Worm (Caenorhabditis elegans) whole organism, dauer: ENCODE measurements around the gene taf-11.1.

Experiments
- unc-62 ChIP-seq: sonication (generic microtip); optimal IDR thresholded peaks from 2 replicates; lab custom pipeline; 2017; ENCODE audit warnings: missing biosample characterization, missing genetic modification reagents, missing genetic modification characterization

Gene taf-11.1

DNA sequence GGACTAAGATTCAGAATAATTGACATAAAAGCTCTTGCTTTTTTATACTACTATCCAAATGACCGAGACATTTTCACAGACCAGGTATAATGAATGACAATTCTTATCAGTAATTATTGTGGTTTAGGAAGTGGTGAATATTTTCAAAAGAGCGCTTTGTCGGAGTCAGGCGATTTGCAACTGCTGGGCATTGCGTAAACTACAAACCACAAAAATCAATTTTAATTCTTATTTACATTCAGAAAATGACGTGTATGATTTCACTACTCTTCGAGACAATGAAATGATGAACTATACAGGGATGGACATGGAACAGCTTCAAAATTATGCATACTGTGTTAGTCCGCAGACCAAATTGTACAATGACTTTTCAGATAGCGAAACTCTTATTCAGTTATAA lies 29.5 kb downstream of the taf-11.1 start:
- TF ChIP-seq unc-62 (GFP tag; lab: Kevin White, UChicago), result no peak

- TF ChIP-seq unc-62 (GFP tag; lab: Kevin White, UChicago), result no peak
These were observed 30.8 kb downstream of the taf-11.1 start, which contains the start of gene cka-2 for ce11 chrX:4285669-4286174. Gene cka-2, plus strand, starts transcription at chrX:4286124.

- TF ChIP-seq unc-62 (GFP tag; lab: Kevin White, UChicago), result no peak
These were observed 34.8 kb downstream of the taf-11.1 start for ce11 chrX:4289805-4290204.

DNA sequence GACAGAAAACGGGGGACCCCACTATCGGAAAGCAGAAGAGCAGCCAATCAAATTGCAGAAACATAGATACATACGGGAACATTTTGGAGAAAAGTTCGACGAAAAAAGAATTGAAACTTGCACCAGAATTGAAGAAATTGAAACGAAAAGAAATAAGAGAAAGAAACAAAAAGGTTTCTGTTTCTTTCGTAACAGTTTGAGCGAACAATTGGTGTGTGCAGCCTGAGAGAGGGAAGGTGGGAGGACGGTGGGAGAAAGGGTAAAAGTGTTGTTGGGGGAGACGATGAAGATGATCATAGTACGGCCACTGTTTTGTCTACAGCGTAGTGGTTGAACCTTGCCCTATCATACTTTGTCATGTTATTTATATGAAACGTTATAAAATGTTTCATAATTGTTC lies 40.0 kb downstream of the taf-11.1 start:
- no peak for TF ChIP-seq unc-62 (GFP tag; lab: Kevin White, UChicago)

DNA sequence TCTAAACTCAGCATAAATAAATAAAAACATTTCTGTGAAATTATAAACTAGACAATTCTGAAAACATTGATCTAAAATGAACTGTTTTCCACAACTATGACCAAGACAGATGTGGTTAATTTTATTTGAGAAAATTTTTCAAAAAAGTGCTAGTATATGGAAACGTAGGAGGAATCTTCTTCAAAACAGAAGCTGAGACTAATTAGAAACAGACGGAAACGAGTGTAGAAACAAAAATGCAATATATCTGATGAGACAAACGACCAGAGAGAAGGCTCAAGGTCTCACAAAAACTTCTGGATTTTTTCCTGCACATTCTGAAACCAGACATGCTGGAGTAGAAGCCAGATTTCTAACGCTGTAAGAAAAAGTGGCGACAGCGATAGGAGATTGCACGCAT lies 40.9 kb downstream of the taf-11.1 start:
- TF ChIP-seq unc-62 (GFP tag; lab: Kevin White, UChicago), result no peak

ce11 chrX:4297452-4297851 lies 42.5 kb downstream of the taf-11.1 start, which contains the start of gene paf-2:
Gene paf-2, minus strand, starts transcription at chrX:4297741.
- no peak for TF ChIP-seq unc-62 (GFP tag; lab: Kevin White, UChicago)

- TF ChIP-seq unc-62 (GFP tag; lab: Kevin White, UChicago), result no peak
These were observed 48.2 kb downstream of the taf-11.1 start for ce11 chrX:4303200-4303599.
